Fruit fly (Drosophila melanogaster) ovary, adult (tissue): ENCODE data around the gene CG8159.

Experiments used
- CG17801 ChIP-seq: fragments of 200-800 bp; optimal IDR thresholded peaks from 2 replicates; lab custom pipeline; 2019; ENCODE audit warnings: missing biosample characterization, mild to moderate bottlenecking, missing genetic modification characterization, moderate library complexity; ENCODE audit not compliant: partially characterized antibody

Gene CG8159

dm6 chr3R:8741248-8741647 lies 14.6 kb downstream of the CG8159 start:
- TF ChIP-seq CG17801 (GFP tag; lab: Kevin White, UChicago) = no peak

- no peak for TF ChIP-seq CG17801 (GFP tag; lab: Kevin White, UChicago)
These were observed 15.3 kb downstream of the CG8159 start for dm6 chr3R:8741941-8742340.

dm6 chr3R:8742661-8743060 lies 16.0 kb downstream of the CG8159 start:
- TF ChIP-seq CG17801 (GFP tag; lab: Kevin White, UChicago) = no peak

dm6 chr3R:8744198-8744597 lies 17.5 kb downstream of the CG8159 start:
- peak; percentile 38 for TF ChIP-seq CG17801 (GFP tag; lab: Kevin White, UChicago)

dm6 chr3R:8746354-8746753 lies 19.7 kb downstream of the CG8159 start:
- peak; percentile 78 for TF ChIP-seq CG17801 (GFP tag; lab: Kevin White, UChicago)

DNA sequence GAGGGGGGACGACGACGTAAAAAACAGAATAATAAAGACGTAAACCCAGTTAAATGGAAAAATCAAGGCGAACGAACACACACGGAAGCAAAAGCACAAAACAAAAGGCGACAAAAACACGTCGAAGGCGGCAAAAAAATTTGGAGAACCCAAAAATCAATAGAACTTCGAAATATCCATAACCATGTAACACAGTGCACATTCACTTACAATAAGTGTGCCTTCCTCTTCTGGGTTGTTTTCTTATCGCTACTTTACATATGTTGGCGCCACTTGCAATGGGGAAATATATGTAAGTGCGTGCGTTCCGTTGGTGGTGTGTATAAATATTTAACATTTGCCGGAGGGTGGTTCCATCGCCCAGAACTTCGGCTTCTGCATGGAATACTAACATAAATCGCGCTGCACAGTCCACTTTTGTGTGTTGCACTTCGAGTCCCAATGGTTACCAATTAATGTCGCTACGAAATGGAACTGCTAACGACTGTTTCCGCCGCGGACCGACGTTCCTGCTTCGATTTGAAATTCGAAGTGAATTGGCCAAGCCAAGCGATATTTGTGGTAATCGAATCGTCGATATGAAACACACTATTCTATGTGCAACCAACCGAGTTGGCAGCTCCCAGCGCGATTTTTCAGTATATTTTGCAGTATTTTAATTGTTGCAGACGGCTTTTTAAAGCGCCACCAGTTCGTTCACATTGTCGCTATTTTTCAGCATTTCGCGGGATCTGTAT lies 20.6 kb downstream of the CG8159 start, which contains the start of the genes CG9801 and Nasp:
Gene CG9801 (minus strand): TSS at position 542 of the 737 bp plus-strand sequence.
Gene Nasp (plus strand): TSS at position 665 of the 737 bp plus-strand sequence.
- TF ChIP-seq CG17801 (GFP tag; lab: Kevin White, UChicago) = no peak

- TF ChIP-seq CG17801 (GFP tag; lab: Kevin White, UChicago) = peak; percentile 91
These were observed 21.5 kb downstream of the CG8159 start for dm6 chr3R:8747871-8748775.

DNA sequence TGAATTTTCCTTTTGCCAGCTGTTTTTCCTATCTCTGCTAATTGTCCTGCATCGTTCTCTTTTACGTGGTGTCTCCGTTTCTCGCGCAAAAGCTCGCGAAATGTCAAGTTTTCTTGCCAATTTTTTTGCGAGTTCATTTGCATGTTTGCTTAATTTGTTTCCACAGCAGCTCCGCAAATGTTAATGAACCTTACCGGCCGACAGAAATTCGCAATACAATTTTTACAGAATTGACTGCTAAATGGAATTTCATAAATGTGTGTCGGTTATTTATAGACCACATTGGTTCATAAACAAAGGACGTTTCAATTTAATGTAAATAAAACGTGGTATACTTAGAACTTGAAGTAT lies 22.1 kb downstream of the CG8159 start:
- no peak for TF ChIP-seq CG17801 (GFP tag; lab: Kevin White, UChicago)

DNA sequence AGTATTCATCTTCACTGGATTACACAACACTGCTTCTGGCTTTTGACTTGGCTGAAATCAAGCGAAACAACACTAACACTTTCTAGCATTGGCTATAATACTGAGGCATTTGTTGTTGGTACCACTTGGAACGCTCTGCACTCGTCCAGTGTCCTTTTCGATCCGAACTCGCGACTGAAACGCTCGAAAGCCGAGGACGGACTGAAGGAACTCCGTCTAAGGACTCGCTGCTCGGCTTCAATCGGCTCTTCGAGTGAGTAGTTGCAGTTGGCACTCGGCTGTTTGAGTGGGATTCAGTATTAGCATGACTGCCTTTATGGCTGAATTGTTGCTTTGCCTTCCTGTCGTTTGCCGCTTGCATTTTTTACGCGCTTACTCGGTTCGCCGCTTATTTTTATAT lies 41.3 kb downstream of the CG8159 start, which contains the start of the genes CG34135 and CG11768:
Gene CG34135 (minus strand): TSS at position 194 of the 400 bp plus-strand sequence.
Gene CG11768 (minus strand): TSS at position 203 of the 400 bp plus-strand sequence.
- no peak for TF ChIP-seq CG17801 (GFP tag; lab: Kevin White, UChicago)

dm6 chr3R:8769094-8769493 lies 42.4 kb downstream of the CG8159 start, which contains the start of gene CG8236:
TSS of gene CG8236 (plus strand) at chr3R:8769394.
- TF ChIP-seq CG17801 (GFP tag; lab: Kevin White, UChicago) = no peak

- TF ChIP-seq CG17801 (GFP tag; lab: Kevin White, UChicago) = no peak
These were observed 45.9 kb downstream of the CG8159 start, which contains the start of gene CG13318 for dm6 chr3R:8772591-8772990. TSS of gene CG13318 (minus strand) at chr3R:8772691.

dm6 chr3R:8773135-8773534 lies 46.5 kb downstream of the CG8159 start, which contains the start of gene CG34301:
TSS of gene CG34301 (plus strand) at chr3R:8773435.
- no peak for TF ChIP-seq CG17801 (GFP tag; lab: Kevin White, UChicago)
